Worm (Caenorhabditis elegans) whole organism, L3 larva: ENCODE measurements around the gene str-130.

Experiments
- R02D3.7 ChIP-seq: fragments of 150-350 bp; optimal IDR thresholded peaks from 2 replicates; lab custom pipeline; 2014; ENCODE audit warnings: missing biosample characterization, missing genetic modification characterization
- ZK546.5 ChIP-seq: sonication (generic microtip); optimal IDR thresholded peaks from 2 replicates; lab custom pipeline; 2017; ENCODE audit warnings: missing biosample characterization, missing genetic modification characterization
- aly-2 ChIP-seq: fragments of 150-350 bp; optimal IDR thresholded peaks from 2 replicates; lab custom pipeline; 2014; ENCODE audit warnings: missing biosample characterization, missing genetic modification characterization
- ama-1 ChIP-seq: fragments of 150-350 bp; optimal IDR thresholded peaks from 2 replicates; lab custom pipeline; 2018
- ceh-16 ChIP-seq: sonication (generic microtip); optimal IDR thresholded peaks from 2 replicates; lab custom pipeline; 2017; ENCODE audit warnings: missing biosample characterization, missing genetic modification characterization
- ceh-28 ChIP-seq: fragments of 150-350 bp; optimal IDR thresholded peaks from 2 replicates; lab custom pipeline; 2014; ENCODE audit warnings: missing biosample characterization, missing genetic modification reagents, missing genetic modification characterization
- ceh-9 ChIP-seq: sonication (generic microtip); optimal IDR thresholded peaks from 2 replicates; lab custom pipeline; 2018; ENCODE audit warnings: missing biosample characterization, missing genetic modification characterization
- daf-12 ChIP-seq: fragments of 150-350 bp; optimal IDR thresholded peaks from 2 replicates; lab custom pipeline; 2014; ENCODE audit warnings: missing biosample characterization, missing genetic modification reagents, missing genetic modification characterization
- egl-27 ChIP-seq: sonication (generic microtip); optimal IDR thresholded peaks from 4 replicates; lab custom pipeline; 2017; ENCODE audit warnings: missing biosample characterization, missing genetic modification reagents, missing genetic modification characterization
- egl-5 ChIP-seq: fragments of 150-350 bp; optimal IDR thresholded peaks from 2 replicates; lab custom pipeline; 2017; ENCODE audit warnings: missing biosample characterization, missing genetic modification reagents, missing genetic modification characterization, inconsistent platforms
- elt-1 ChIP-seq: fragments of 150-350 bp; optimal IDR thresholded peaks from 2 replicates; lab custom pipeline; 2014; ENCODE audit warnings: missing biosample characterization, missing genetic modification characterization
- elt-2 ChIP-seq: sonication (generic microtip); optimal IDR thresholded peaks from 2 replicates; lab custom pipeline; 2016; ENCODE audit warnings: missing genetic modification reagents, mild to moderate bottlenecking, missing genetic modification characterization, missing compliant biosample characterization
- eor-1 ChIP-seq, 2 experiments: fragments of 150-350 bp; optimal IDR thresholded peaks; 2 replicates each; lab custom pipeline; 2014 to 2018; ENCODE audit warnings: missing biosample characterization in 2 of 2, missing genetic modification characterization in 2 of 2
- fkh-10 ChIP-seq: sonication (generic microtip); optimal IDR thresholded peaks from 2 replicates; lab custom pipeline; 2017; ENCODE audit warnings: missing biosample characterization, missing genetic modification reagents, missing genetic modification characterization
- fos-1 ChIP-seq: fragments of 150-350 bp; optimal IDR thresholded peaks from 2 replicates; lab custom pipeline; 2014; ENCODE audit warnings: missing biosample characterization, missing genetic modification characterization
- hmg-11 ChIP-seq: sonication (generic microtip); optimal IDR thresholded peaks from 2 replicates; lab custom pipeline; 2016; ENCODE audit warnings: missing genetic modification characterization, missing compliant biosample characterization
- jun-1 ChIP-seq: fragments of 150-350 bp; optimal IDR thresholded peaks from 2 replicates; lab custom pipeline; 2014; ENCODE audit warnings: missing biosample characterization, missing genetic modification reagents, missing genetic modification characterization
- lin-15B ChIP-seq: fragments of 150-350 bp; optimal IDR thresholded peaks from 2 replicates; lab custom pipeline; 2014; ENCODE audit warnings: missing biosample characterization, missing genetic modification characterization
- lin-39 ChIP-seq: fragments of 150-350 bp; optimal IDR thresholded peaks from 2 replicates; lab custom pipeline; 2018; ENCODE audit warnings: missing biosample characterization, missing genetic modification reagents, missing genetic modification characterization
- lsy-12 ChIP-seq: sonication (generic microtip); optimal IDR thresholded peaks from 2 replicates; lab custom pipeline; 2016; ENCODE audit warnings: mild to moderate bottlenecking, missing genetic modification characterization, missing compliant biosample characterization
- nfya-1 ChIP-seq: sonication (generic microtip); optimal IDR thresholded peaks from 2 replicates; lab custom pipeline; 2017; ENCODE audit warnings: missing genetic modification characterization, mild to moderate bottlenecking, missing compliant biosample characterization, antibody characterized with exemption, moderate library complexity; ENCODE audit not compliant: insufficient read depth
- nhr-11 ChIP-seq: fragments of 150-350 bp; optimal IDR thresholded peaks from 2 replicates; lab custom pipeline; 2014; ENCODE audit warnings: missing biosample characterization, missing genetic modification characterization
- nhr-12 ChIP-seq: fragments of 150-350 bp; optimal IDR thresholded peaks from 2 replicates; lab custom pipeline; 2014; ENCODE audit warnings: missing biosample characterization, missing genetic modification characterization
- nhr-23 ChIP-seq: fragments of 150-350 bp; optimal IDR thresholded peaks from 2 replicates; lab custom pipeline; 2014; ENCODE audit warnings: missing biosample characterization, missing genetic modification reagents, missing genetic modification characterization
- nhr-25 ChIP-seq: sonication (generic microtip); optimal IDR thresholded peaks from 2 replicates; lab custom pipeline; 2017; ENCODE audit warnings: missing biosample characterization, missing genetic modification characterization
- nhr-43 ChIP-seq: sonication (generic microtip); optimal IDR thresholded peaks from 2 replicates; lab custom pipeline; 2016; ENCODE audit warnings: mild to moderate bottlenecking, missing genetic modification characterization, missing compliant biosample characterization; ENCODE audit not compliant: poor library complexity, severe bottlenecking
- nhr-67 ChIP-seq: fragments of 150-350 bp; optimal IDR thresholded peaks from 2 replicates; lab custom pipeline; 2014; ENCODE audit warnings: missing biosample characterization, missing genetic modification characterization
- nhr-76 ChIP-seq: fragments of 150-350 bp; sonication (generic microtip); optimal IDR thresholded peaks from 5 replicates; lab custom pipeline; 2014; ENCODE audit warnings: missing biosample characterization, missing genetic modification characterization
- nhr-77 ChIP-seq: fragments of 150-350 bp; optimal IDR thresholded peaks from 2 replicates; lab custom pipeline; 2014; ENCODE audit warnings: missing biosample characterization, missing genetic modification characterization
- pha-4 ChIP-seq: fragments of 150-350 bp; optimal IDR thresholded peaks from 2 replicates; lab custom pipeline; 2014; ENCODE audit warnings: missing biosample characterization, missing genetic modification reagents, missing genetic modification characterization
- pqm-1 ChIP-seq: fragments of 150-350 bp; optimal IDR thresholded peaks from 2 replicates; lab custom pipeline; 2017; ENCODE audit warnings: missing biosample characterization, missing genetic modification characterization, inconsistent platforms
- sea-2 ChIP-seq: fragments of 150-350 bp; sonication (generic microtip); optimal IDR thresholded peaks from 4 replicates; lab custom pipeline; 2014; ENCODE audit warnings: missing biosample characterization, missing genetic modification reagents, missing genetic modification characterization
- skn-1 ChIP-seq: fragments of 150-350 bp; optimal IDR thresholded peaks from 2 replicates; lab custom pipeline; 2014; ENCODE audit warnings: missing biosample characterization, missing genetic modification characterization
- tbx-2 ChIP-seq: sonication (generic microtip); optimal IDR thresholded peaks from 2 replicates; lab custom pipeline; 2016; ENCODE audit warnings: mild to moderate bottlenecking, missing genetic modification characterization, missing compliant biosample characterization
- unc-62 ChIP-seq: fragments of 150-350 bp; sonication (generic microtip); optimal IDR thresholded peaks from 4 replicates; lab custom pipeline; 2014; ENCODE audit warnings: missing biosample characterization, missing genetic modification reagents, missing genetic modification characterization
- zag-1 ChIP-seq: fragments of 150-350 bp; optimal IDR thresholded peaks from 2 replicates; lab custom pipeline; 2014; ENCODE audit warnings: missing biosample characterization, missing genetic modification characterization
- ztf-4 ChIP-seq: fragments of 150-350 bp; optimal IDR thresholded peaks from 2 replicates; lab custom pipeline; 2014; ENCODE audit warnings: missing biosample characterization, missing genetic modification characterization

The str-130 gene

ce11 chrV:8062074-8062473 lies 28.4 kb downstream of the str-130 start, which contains the start of gene str-139:
Gene str-139, minus strand, starts transcription at chrV:8062174.
- no peak for TF ChIP-seq egl-5
- TF ChIP-seq zag-1 (tag; lab: Kevin White, UChicago), result no peak
- no peak for TF ChIP-seq ZK546.5 (tag; lab: Kevin White, UChicago)
- no peak for TF ChIP-seq unc-62 (GFP tag; lab: Kevin White, UChicago)
- TF ChIP-seq sea-2 (GFP tag; lab: Kevin White, UChicago), result no peak
- TF ChIP-seq skn-1 (tag; lab: Kevin White, UChicago), result no peak
- no peak for TF ChIP-seq lin-15B
- no peak for TF ChIP-seq fos-1
- no peak for TF ChIP-seq eor-1 (tag; optimal IDR thresholded peaks at IDR 0.05; lab: Kevin White, UChicago)
- TF ChIP-seq pqm-1 (tag; lab: Kevin White, UChicago), result no peak
- no peak for TF ChIP-seq ceh-28 (tag; lab: Kevin White, UChicago)
- TF ChIP-seq nhr-12 (tag; lab: Kevin White, UChicago), result no peak
- TF ChIP-seq ztf-4 (tag; lab: Kevin White, UChicago), result no peak
- TF ChIP-seq lin-39 (tag; lab: Kevin White, UChicago), result no peak
- TF ChIP-seq pha-4, result no peak

- no peak for TF ChIP-seq R02D3.7 (tag; lab: Kevin White, UChicago)
- TF ChIP-seq daf-12, result no peak
- TF ChIP-seq ztf-4 (tag; lab: Kevin White, UChicago), result no peak
- TF ChIP-seq hmg-11, result no peak
- no peak for TF ChIP-seq jun-1 (tag; lab: Kevin White, UChicago)
- TF ChIP-seq nhr-76 (tag; lab: Kevin White, UChicago), result no peak
- no peak for TF ChIP-seq skn-1 (tag; lab: Kevin White, UChicago)
- TF ChIP-seq lsy-12 (tag; lab: Kevin White, UChicago), result no peak
- TF ChIP-seq ceh-28 (tag; lab: Kevin White, UChicago), result no peak
- TF ChIP-seq pha-4, result no peak
- no peak for TF ChIP-seq elt-2 (tag; lab: Kevin White, UChicago)
- TF ChIP-seq lin-39 (tag; lab: Kevin White, UChicago), result no peak
- TF ChIP-seq nhr-43 (tag; lab: Kevin White, UChicago), result no peak
- no peak for TF ChIP-seq ama-1 (lab: Kevin White, UChicago)
- TF ChIP-seq eor-1 (tag; optimal IDR thresholded peaks at IDR 0.05; lab: Kevin White, UChicago), result no peak
Observed at ce11 chrV:8058359-8058758, 32.1 kb downstream of the str-130 start, which contains the start of gene str-138. Gene str-138, plus strand, starts transcription at chrV:8058659.

- no peak for TF ChIP-seq nfya-1 (tag; lab: Kevin White, UChicago)
- TF ChIP-seq nhr-11 (tag; lab: Kevin White, UChicago), result no peak
- TF ChIP-seq skn-1 (tag; lab: Kevin White, UChicago), result no peak
- TF ChIP-seq lin-15B, result no peak
- no peak for TF ChIP-seq elt-1 (tag; lab: Kevin White, UChicago)
- TF ChIP-seq jun-1 (tag; lab: Kevin White, UChicago), result no peak
- TF ChIP-seq nhr-23 (tag; lab: Kevin White, UChicago), result no peak
- no peak for TF ChIP-seq ceh-9 (tag; lab: Kevin White, UChicago)
- no peak for TF ChIP-seq lsy-12 (tag; lab: Kevin White, UChicago)
- no peak for TF ChIP-seq aly-2 (tag; lab: Kevin White, UChicago)
- TF ChIP-seq pqm-1 (tag; lab: Kevin White, UChicago), result no peak
- no peak for TF ChIP-seq lin-39 (tag; lab: Kevin White, UChicago)
- no peak for TF ChIP-seq nhr-12 (tag; lab: Kevin White, UChicago)
- no peak for TF ChIP-seq tbx-2 (tag; lab: Kevin White, UChicago)
Observed at ce11 chrV:8055170-8055569, 35.3 kb downstream of the str-130 start.

ce11 chrV:8054130-8054529 lies 36.4 kb downstream of the str-130 start, which contains the start of gene ZC513.2:
Gene ZC513.2, plus strand, starts transcription at chrV:8054430.
- TF ChIP-seq tbx-2 (tag; lab: Kevin White, UChicago), result no peak
- no peak for TF ChIP-seq nhr-43 (tag; lab: Kevin White, UChicago)
- TF ChIP-seq nhr-77 (tag; lab: Kevin White, UChicago), result no peak

ce11 chrV:8051851-8052250 lies 38.6 kb downstream of the str-130 start, which contains the start of gene sth-1:
Gene sth-1, plus strand, starts transcription at chrV:8052151.
- no peak for TF ChIP-seq zag-1 (tag; lab: Kevin White, UChicago)
- no peak for TF ChIP-seq fkh-10 (GFP tag; lab: Kevin White, UChicago)
- no peak for TF ChIP-seq nhr-77 (tag; lab: Kevin White, UChicago)
- no peak for TF ChIP-seq nhr-25 (tag; lab: Kevin White, UChicago)
- no peak for TF ChIP-seq ceh-9 (tag; lab: Kevin White, UChicago)
- no peak for TF ChIP-seq fos-1
- no peak for TF ChIP-seq egl-5
- no peak for TF ChIP-seq daf-12
- no peak for TF ChIP-seq ceh-16 (tag; lab: Kevin White, UChicago)
- TF ChIP-seq nhr-76 (tag; lab: Kevin White, UChicago), result no peak
- TF ChIP-seq nhr-67 (tag; lab: Kevin White, UChicago), result no peak
- no peak for TF ChIP-seq ZK546.5 (tag; lab: Kevin White, UChicago)
- no peak for TF ChIP-seq nhr-43 (tag; lab: Kevin White, UChicago)
- no peak for TF ChIP-seq nhr-23 (tag; lab: Kevin White, UChicago)
- no peak for TF ChIP-seq nhr-11 (tag; lab: Kevin White, UChicago)
- no peak for TF ChIP-seq egl-27
- TF ChIP-seq unc-62 (GFP tag; lab: Kevin White, UChicago), result no peak
